Fruit fly (Drosophila melanogaster): ENCODE measurements around the gene E5.

The E5 gene

dm6 chr3R:13820483-13820882 lies 54.2 kb downstream of the E5 start:
- TF ChIP-seq Dfd (GFP tag; optimal IDR thresholded peaks at IDR 0.05) (peak; percentile 67), sv (GFP tag; optimal IDR thresholded peaks at IDR 0.05) (no peak)

DNA sequence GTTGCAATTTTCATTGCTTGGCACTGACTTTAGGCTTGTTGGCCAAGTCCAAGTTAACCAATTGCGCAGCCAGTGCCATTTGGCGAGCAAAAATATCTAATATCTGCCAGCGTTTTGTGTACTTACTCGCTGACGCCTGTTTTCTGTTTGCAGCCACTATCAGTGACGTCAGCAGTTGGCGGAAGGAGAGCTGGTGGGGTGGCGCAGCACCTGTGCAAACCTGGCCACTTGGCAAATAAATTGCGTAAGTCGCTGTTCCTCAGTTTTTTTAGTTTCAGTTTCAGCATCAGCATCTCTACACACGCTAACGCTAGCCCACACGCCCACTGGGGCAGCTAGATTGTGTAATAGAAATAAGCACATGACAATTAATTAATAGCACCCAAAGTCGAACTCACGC lies 55.7 kb downstream of the E5 start:
- no peak for TF ChIP-seq Dif (GFP tag; optimal IDR thresholded peaks at IDR 0.05; ENCODE audit: partially characterized antibody)
- peak; percentile 16 for TF ChIP-seq Hr83 (GFP tag; optimal IDR thresholded peaks at IDR 0.05; ENCODE audit: poor library complexity, severe bottlenecking)

- TF ChIP-seq Hnf4 (GFP tag; optimal IDR thresholded peaks at IDR 0.05) (no peak), sv (GFP tag; optimal IDR thresholded peaks at IDR 0.05) (peak; percentile 40)
Measured at dm6 chr3R:13817480-13818305, 57.0 kb downstream of the E5 start.
